Worm (Caenorhabditis elegans) whole organism, L1 larva: ENCODE data around the gene npa-1.

Source experiments
- dsc-1 ChIP-seq: sonication (generic microtip); optimal IDR thresholded peaks from 2 replicates; lab custom pipeline; 2016; ENCODE audit warnings: mild to moderate bottlenecking, missing genetic modification characterization, missing compliant biosample characterization
- lin-13 ChIP-seq: fragments of 150-350 bp; optimal IDR thresholded peaks from 2 replicates; lab custom pipeline; 2014; ENCODE audit warnings: missing biosample characterization, missing genetic modification reagents, missing genetic modification characterization
- unc-62 ChIP-seq: fragments of 150-350 bp; optimal IDR thresholded peaks from 2 replicates; lab custom pipeline; 2014; ENCODE audit warnings: missing biosample characterization, missing genetic modification reagents, missing genetic modification characterization

DNA sequence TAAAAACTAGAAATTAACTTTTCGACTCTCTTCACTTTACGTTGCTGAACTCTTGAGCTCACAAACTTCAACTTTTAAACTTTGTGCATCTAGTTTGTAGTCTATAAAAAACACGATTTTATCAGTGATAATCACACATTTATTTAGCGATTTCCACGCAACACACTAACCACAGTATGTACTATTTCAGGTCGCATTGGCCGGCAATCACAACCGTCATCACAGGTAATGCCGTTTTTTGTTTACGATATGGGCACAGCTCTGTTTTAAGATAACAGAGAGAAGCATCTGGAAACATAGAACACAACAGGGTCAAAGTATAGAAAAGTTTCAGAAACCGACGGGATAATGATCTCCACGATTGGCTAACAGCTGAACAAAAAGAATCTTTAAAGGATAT, 574 bp downstream of the npa-1 start:
- TF ChIP-seq lin-13 (GFP tag; lab: Kevin White, UChicago) (no peak), dsc-1 (no peak), unc-62 (GFP tag; lab: Kevin White, UChicago) (no peak)
